Worm (Caenorhabditis elegans): ENCODE results near the gene F13H10.5.

ce11 chrIV:11011920-11012319, 21.1 kb downstream of the F13H10.5 start, which contains the start of gene ndx-9:
- TF ChIP-seq med-1 (GFP tag; optimal IDR thresholded peaks at IDR 0.05; ENCODE audit: insufficient read depth) (no peak), flt-1 (GFP tag; IDR thresholded peaks at IDR 0.05) (no peak), ztf-29 (GFP tag; IDR thresholded peaks at IDR 0.05) (no peak), klf-2 (GFP tag; conservative IDR thresholded peaks at IDR 0.05) (no peak), ref-1 (GFP tag; conservative IDR thresholded peaks at IDR 0.05) (no peak), T22C8.4 (GFP tag; IDR thresholded peaks at IDR 0.05) (no peak), ztf-23 (GFP tag; IDR thresholded peaks at IDR 0.05) (no peak), cog-1 (tag; optimal IDR thresholded peaks at IDR 0.05) (no peak), tab-1 (GFP tag; IDR thresholded peaks at IDR 0.05) (no peak)
